Worm (Caenorhabditis elegans) whole organism, mixed stage, embryonic: ENCODE measurements around the gene degl-2.

ENCODE experiments used
- blmp-1 ChIP-seq: fragments of 150-350 bp; optimal IDR thresholded peaks from 2 replicates; lab custom pipeline; 2014; ENCODE audit warnings: missing biosample characterization, missing genetic modification characterization
- ces-1 ChIP-seq: fragments of 150-350 bp; optimal IDR thresholded peaks from 2 replicates; lab custom pipeline; 2014; ENCODE audit warnings: missing biosample characterization, missing genetic modification reagents, missing genetic modification characterization
- cnd-1 ChIP-seq: fragments of 200-800 bp; sonication (Bioruptor generic); optimal IDR thresholded peaks from 2 replicates; lab custom pipeline; 2018; ENCODE audit warnings: mild to moderate bottlenecking, missing genetic modification characterization, missing compliant biosample characterization
- flh-1 ChIP-seq: fragments of 200-800 bp; sonication (Bioruptor generic); optimal IDR thresholded peaks from 2 replicates; lab custom pipeline; 2018; ENCODE audit warnings: mild to moderate bottlenecking, missing genetic modification characterization, moderate library complexity, missing compliant biosample characterization
- ham-2 ChIP-seq: fragments of 200-800 bp; sonication (Bioruptor generic); optimal IDR thresholded peaks from 2 replicates; lab custom pipeline; 2018; ENCODE audit warnings: mild to moderate bottlenecking, missing genetic modification characterization, missing compliant biosample characterization
- lin-13 ChIP-seq: fragments of 150-350 bp; optimal IDR thresholded peaks from 2 replicates; lab custom pipeline; 2014; ENCODE audit warnings: missing biosample characterization, missing genetic modification characterization
- mls-2 ChIP-seq: sonication (generic microtip); optimal IDR thresholded peaks from 2 replicates; lab custom pipeline; 2016; ENCODE audit warnings: mild to moderate bottlenecking, missing genetic modification characterization, moderate library complexity, missing compliant biosample characterization
- nhr-237 ChIP-seq: fragments of 150-350 bp; optimal IDR thresholded peaks from 2 replicates; lab custom pipeline; 2014; ENCODE audit warnings: missing biosample characterization, missing genetic modification characterization
- nhr-76 ChIP-seq: sonication (generic microtip); optimal IDR thresholded peaks from 2 replicates; lab custom pipeline; 2017; ENCODE audit warnings: missing biosample characterization, missing genetic modification characterization
- pha-4 ChIP-seq: fragments of 150-350 bp; optimal IDR thresholded peaks from 2 replicates; lab custom pipeline; 2018; ENCODE audit warnings: missing biosample characterization, missing genetic modification reagents, missing genetic modification characterization
- snpc-4 ChIP-seq: fragments of 150-350 bp; optimal IDR thresholded peaks from 2 replicates; lab custom pipeline; 2014; ENCODE audit warnings: missing biosample characterization, missing genetic modification characterization
- unc-39 ChIP-seq: fragments of 150-350 bp; optimal IDR thresholded peaks from 2 replicates; lab custom pipeline; 2014; ENCODE audit warnings: missing biosample characterization, missing genetic modification characterization
- ztf-11 ChIP-seq: fragments of 150-350 bp; optimal IDR thresholded peaks from 2 replicates; lab custom pipeline; 2014; ENCODE audit warnings: missing biosample characterization, missing genetic modification characterization

DNA sequence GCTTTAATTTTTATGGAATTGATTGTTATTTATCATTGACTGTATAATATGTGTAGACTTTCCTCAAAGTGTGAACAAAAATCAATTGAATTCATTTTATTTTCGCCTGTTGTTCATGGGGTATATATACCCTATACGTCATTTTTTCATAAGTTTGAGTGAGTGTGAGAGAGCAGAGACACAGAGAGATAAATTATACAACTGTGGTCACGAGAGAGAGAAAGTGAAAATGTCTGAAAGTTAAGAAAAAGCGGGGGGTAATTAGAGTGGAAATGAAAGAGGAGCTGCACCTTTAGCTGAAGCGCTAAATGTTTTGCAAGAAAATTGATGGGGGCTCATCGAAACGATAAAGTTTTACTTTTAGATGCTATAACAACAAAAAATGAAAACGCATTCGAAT lies 17.5 kb upstream of the degl-2 start:
- no peak for TF ChIP-seq snpc-4
- no peak for TF ChIP-seq nhr-237
- no peak for TF ChIP-seq cnd-1 (tag; lab: Kevin White, UChicago)
- no peak for TF ChIP-seq mls-2 (tag; lab: Kevin White, UChicago)
- no peak for TF ChIP-seq pha-4 (tag; lab: Kevin White, UChicago)
- TF ChIP-seq lin-13 (tag; lab: Kevin White, UChicago): no peak
- TF ChIP-seq ham-2 (GFP tag; lab: Kevin White, UChicago): no peak
- no peak for TF ChIP-seq ztf-11 (tag; lab: Kevin White, UChicago)
- no peak for TF ChIP-seq ces-1 (GFP tag; lab: Kevin White, UChicago)
- no peak for TF ChIP-seq blmp-1 (tag; lab: Kevin White, UChicago)
- no peak for TF ChIP-seq unc-39 (tag; lab: Kevin White, UChicago)
- no peak for TF ChIP-seq flh-1 (GFP tag; lab: Kevin White, UChicago)
- TF ChIP-seq nhr-76 (tag; lab: Kevin White, UChicago): no peak
